Worm (Caenorhabditis elegans): ENCODE measurements around the gene K06H7.8.

The K06H7.8 gene

ce11 chrIII:8098116-8098515 is at the start of gene K06H7.8:
Gene K06H7.8 (minus strand): TSS chrIII:8098216.
- TF ChIP-seq unc-62 (GFP tag; optimal IDR thresholded peaks at IDR 0.05): no peak

- no peak for TF ChIP-seq unc-62 (GFP tag; optimal IDR thresholded peaks at IDR 0.05)
Observed at ce11 chrIII:8145971-8146370, 48.0 kb upstream of the K06H7.8 start.

- TF ChIP-seq unc-62 (GFP tag; optimal IDR thresholded peaks at IDR 0.05): no peak
Observed at ce11 chrIII:8144574-8145065, 46.6 kb upstream of the K06H7.8 start, which contains the start of the genes C14B9.8 and mrpl-18. Gene C14B9.8 (minus strand): TSS chrIII:8144629. Gene mrpl-18 (plus strand): TSS chrIII:8145015.

- TF ChIP-seq unc-62 (GFP tag; optimal IDR thresholded peaks at IDR 0.05): no peak
Observed at ce11 chrIII:8142217-8142616, 44.2 kb upstream of the K06H7.8 start.

ce11 chrIII:8137777-8138176 is 39.8 kb upstream of the K06H7.8 start, which contains the start of gene hsp-12.2:
Gene hsp-12.2 (plus strand): TSS chrIII:8138077.
- TF ChIP-seq unc-62 (GFP tag; optimal IDR thresholded peaks at IDR 0.05): no peak

ce11 chrIII:8136517-8137099 is 38.6 kb upstream of the K06H7.8 start:
- TF ChIP-seq unc-62 (GFP tag; optimal IDR thresholded peaks at IDR 0.05): no peak

ce11 chrIII:8133346-8133745 is 35.3 kb upstream of the K06H7.8 start, which contains the start of gene C14B9.2:
Gene C14B9.2 (plus strand): TSS chrIII:8133665.
- TF ChIP-seq unc-62 (GFP tag; optimal IDR thresholded peaks at IDR 0.05): no peak

ce11 chrIII:8132496-8132895 is 34.5 kb upstream of the K06H7.8 start:
- TF ChIP-seq unc-62 (GFP tag; optimal IDR thresholded peaks at IDR 0.05): no peak

- no peak for TF ChIP-seq unc-62 (GFP tag; optimal IDR thresholded peaks at IDR 0.05)
Observed at ce11 chrIII:8130177-8130902, 32.3 kb upstream of the K06H7.8 start, which contains the start of the genes rpl-21 and C14B9.10. Gene rpl-21 (minus strand): TSS chrIII:8130227. Gene C14B9.10 (plus strand): TSS chrIII:8130852.

ce11 chrIII:8129195-8129594 is 31.2 kb upstream of the K06H7.8 start:
- no peak for TF ChIP-seq unc-62 (GFP tag; optimal IDR thresholded peaks at IDR 0.05)

ce11 chrIII:8126978-8127377 is 29.0 kb upstream of the K06H7.8 start:
- no peak for TF ChIP-seq unc-62 (GFP tag; optimal IDR thresholded peaks at IDR 0.05)

- TF ChIP-seq unc-62 (GFP tag; optimal IDR thresholded peaks at IDR 0.05): no peak
Observed at ce11 chrIII:8125234-8125633, 27.2 kb upstream of the K06H7.8 start.

- TF ChIP-seq unc-62 (GFP tag; optimal IDR thresholded peaks at IDR 0.05): no peak
Observed at ce11 chrIII:8124323-8124722, 26.3 kb upstream of the K06H7.8 start.

ce11 chrIII:8121923-8122322 is 23.9 kb upstream of the K06H7.8 start:
- TF ChIP-seq unc-62 (GFP tag; optimal IDR thresholded peaks at IDR 0.05): no peak

ce11 chrIII:8121132-8121531 is 23.1 kb upstream of the K06H7.8 start, which contains the start of gene gei-8:
Gene gei-8 (minus strand): TSS chrIII:8121232.
- no peak for TF ChIP-seq unc-62 (GFP tag; optimal IDR thresholded peaks at IDR 0.05)

ce11 chrIII:8117155-8117554 is 19.1 kb upstream of the K06H7.8 start:
- TF ChIP-seq unc-62 (GFP tag; optimal IDR thresholded peaks at IDR 0.05): no peak

ce11 chrIII:8115877-8116276 is 17.9 kb upstream of the K06H7.8 start:
- TF ChIP-seq unc-62 (GFP tag; optimal IDR thresholded peaks at IDR 0.05): no peak

Data from whole organism, dauer.